Fruit fly (Drosophila melanogaster): ENCODE data around the gene Ccm3.

The Ccm3 gene

dm6 chr3R:15409772-15410688 is 38.3 kb downstream of the Ccm3 start (continued):
- no peak for TF ChIP-seq CG4730 (GFP tag; IDR thresholded peaks at IDR 0.05)
- TF ChIP-seq Blimp-1 (GFP tag; optimal IDR thresholded peaks at IDR 0.05): peak; percentile 36
- TF ChIP-seq CG6791 (GFP tag; IDR thresholded peaks at IDR 0.05; ENCODE audit: partially characterized antibody): no peak
- no peak for TF ChIP-seq ham (GFP tag; IDR thresholded peaks at IDR 0.05)
- no peak for TF ChIP-seq CG7963 (GFP tag; IDR thresholded peaks at IDR 0.05; ENCODE audit: partially characterized antibody)
- TF ChIP-seq gcm (GFP tag; optimal IDR thresholded peaks at IDR 0.05): no peak
- TF ChIP-seq fd102C (GFP tag; optimal IDR thresholded peaks at IDR 0.05): no peak
- TF ChIP-seq bsh (GFP tag; optimal IDR thresholded peaks at IDR 0.05): no peak
- no peak for TF ChIP-seq CG9876 (GFP tag; optimal IDR thresholded peaks at IDR 0.05)
- no peak for TF ChIP-seq Sry-β (GFP tag; optimal IDR thresholded peaks at IDR 0.05)
- no peak for TF ChIP-seq salm (tag; optimal IDR thresholded peaks at IDR 0.05)
- TF ChIP-seq Oaz (GFP tag; IDR thresholded peaks at IDR 0.05): no peak
- no peak for TF ChIP-seq mam (GFP tag; optimal IDR thresholded peaks at IDR 0.05)
- no peak for TF ChIP-seq CG12104 (GFP tag; optimal IDR thresholded peaks at IDR 0.05)
- TF ChIP-seq CG18476 (GFP tag; optimal IDR thresholded peaks at IDR 0.05): no peak
- TF ChIP-seq CG1603 (tag; optimal IDR thresholded peaks at IDR 0.05): peak; percentile 28
- no peak for TF ChIP-seq vfl (GFP tag; optimal IDR thresholded peaks at IDR 0.05)
- TF ChIP-seq CG10979 (tag; optimal IDR thresholded peaks at IDR 0.05): no peak
- no peak for TF ChIP-seq Max (GFP tag; optimal IDR thresholded peaks at IDR 0.05)
- no peak for TF ChIP-seq CG9727 (GFP tag; optimal IDR thresholded peaks at IDR 0.05)

dm6 chr3R:15410689-15411587 is 39.2 kb downstream of the Ccm3 start:
- TF ChIP-seq CG10431 (GFP tag; optimal IDR thresholded peaks at IDR 0.05) (no peak), chinmo (GFP tag; IDR thresholded peaks at IDR 0.05; ENCODE audit: partially characterized antibody) (0 out of 4 replicates have a peak, but pooled peaks have one; percentile 27), Rfx (GFP tag; IDR thresholded peaks at IDR 0.05) (no peak), CG12299 (tag; optimal IDR thresholded peaks at IDR 0.05) (no peak), jing (GFP tag; optimal IDR thresholded peaks at IDR 0.05) (no peak), jumu (GFP tag; optimal IDR thresholded peaks at IDR 0.05) (no peak), ab (GFP tag; optimal IDR thresholded peaks at IDR 0.05) (no peak), vvl (GFP tag; IDR thresholded peaks at IDR 0.05) (peak; percentile 40; the same call in 1 of the 2 replicates), nerfin-1 (tag; optimal IDR thresholded peaks at IDR 0.05) (peak; percentile 4), ara (GFP tag; IDR thresholded peaks at IDR 0.05) (no peak), CG2678 (tag; optimal IDR thresholded peaks at IDR 0.05) (no peak), CG6791 (GFP tag; IDR thresholded peaks at IDR 0.05; ENCODE audit: partially characterized antibody) (0 out of 3 replicates have a peak, but pooled peaks have one; percentile 13), shn (GFP tag; optimal IDR thresholded peaks at IDR 0.05) (no peak), ewg (GFP tag; optimal IDR thresholded peaks at IDR 0.05) (peak; percentile 6), Deaf1 (tag; optimal IDR thresholded peaks at IDR 0.05) (no peak), sd (tag; optimal IDR thresholded peaks at IDR 0.05) (no peak), gsb-n (tag; optimal IDR thresholded peaks at IDR 0.05) (no peak), Adf1 (GFP tag; IDR thresholded peaks at IDR 0.05) (no peak), Taf1 (GFP tag; IDR thresholded peaks at IDR 0.05) (no peak), Ada2b (GFP tag; IDR thresholded peaks at IDR 0.05) (no peak), onecut (GFP tag; IDR thresholded peaks at IDR 0.05) (no peak), salm (tag; optimal IDR thresholded peaks at IDR 0.05) (no peak), ci (GFP tag; IDR thresholded peaks at IDR 0.05) (0 out of 3 replicates have a peak, but pooled peaks have one; percentile 11), Ets65A (GFP tag) (peak; percentile 19), CG11695 (GFP tag; IDR thresholded peaks at IDR 0.05) (no peak), lmd (GFP tag; IDR thresholded peaks at IDR 0.05) (no peak), CG9727 (GFP tag; optimal IDR thresholded peaks at IDR 0.05) (no peak), CG1603 (tag; optimal IDR thresholded peaks at IDR 0.05) (no peak), zfh1 (GFP tag; IDR thresholded peaks at IDR 0.05) (0 out of 3 replicates have a peak, but pooled peaks have one; percentile 4), CG7357 (GFP tag; IDR thresholded peaks at IDR 0.05) (no peak)
